Fruit fly (Drosophila melanogaster): Measurements from ENCODE around the gene CG34299.

The CG34299 gene

DNA sequence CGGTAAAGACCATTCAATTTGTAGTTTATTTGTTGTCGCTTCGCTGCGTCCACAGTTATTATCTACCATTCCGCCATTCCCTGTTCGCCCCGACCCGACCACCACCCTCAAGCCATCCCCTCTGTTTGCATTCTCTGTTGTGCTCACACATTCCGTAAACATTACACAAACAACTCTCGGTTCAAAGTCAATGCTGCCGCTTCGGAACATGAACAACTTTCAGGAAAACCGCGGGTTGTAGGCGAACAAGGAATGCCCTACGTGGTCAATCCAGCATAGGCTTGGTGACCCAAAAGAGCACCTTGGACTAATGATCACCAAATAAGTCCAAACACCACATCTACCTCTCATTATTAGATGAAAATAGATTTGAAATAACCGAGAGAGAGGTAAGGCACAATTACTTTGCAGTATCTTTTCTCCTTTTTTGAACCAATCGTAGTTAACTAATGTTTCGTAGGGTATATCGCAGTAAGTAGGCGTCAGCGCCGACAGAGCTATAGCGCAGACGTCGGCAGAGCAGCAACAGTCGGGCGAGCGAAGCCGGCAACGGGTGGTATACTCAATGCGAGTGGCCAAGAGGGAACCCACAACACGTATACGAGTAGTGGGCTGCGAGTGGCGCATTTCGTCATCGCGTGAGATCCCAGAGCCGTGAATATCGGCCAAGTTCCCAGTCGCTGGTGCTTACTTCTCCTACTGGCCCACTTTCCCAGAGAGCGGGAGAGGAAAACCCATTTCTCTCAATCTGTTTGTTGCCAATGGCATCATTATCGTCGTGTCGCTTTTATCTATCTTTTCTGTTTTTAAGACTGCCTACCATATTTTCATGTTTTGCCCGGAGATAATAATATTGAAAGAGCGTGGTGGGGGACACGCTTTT is 46.0 kb upstream of the CG34299 start (continued):
- TF ChIP-seq grau (tag; optimal IDR thresholded peaks at IDR 0.05) (peak; percentile 92), odd (GFP tag; optimal IDR thresholded peaks at IDR 0.05) (peak; percentile 90), cas (GFP tag; IDR thresholded peaks at IDR 0.05) (peak; percentile 70), CG6254 (GFP tag; optimal IDR thresholded peaks at IDR 0.05) (peak; percentile 95), CG17359 (tag; optimal IDR thresholded peaks at IDR 0.05) (peak; percentile 98), Jarid2 (GFP tag; optimal IDR thresholded peaks at IDR 0.05) (peak; percentile 77), z (GFP tag; IDR thresholded peaks at IDR 0.05) (peak; percentile 66; the same call in 1 of the 3 replicates), CG4360 (GFP tag; IDR thresholded peaks at IDR 0.05) (peak; percentile 18; the same call in 1 of the 2 replicates), Vsx1 (GFP tag; optimal IDR thresholded peaks at IDR 0.05) (peak; percentile 91), HHEX (GFP tag; optimal IDR thresholded peaks at IDR 0.05) (peak; percentile 96), sens-2 (GFP tag; IDR thresholded peaks at IDR 0.05) (peak; percentile 94), CG10321 (GFP tag; IDR thresholded peaks at IDR 0.05) (peak; percentile 53; the same call in 1 of the 2 replicates), CG12155 (GFP tag; optimal IDR thresholded peaks at IDR 0.05) (peak; percentile 89), CG14710 (tag; optimal IDR thresholded peaks at IDR 0.05) (peak; percentile 95), twi (tag; optimal IDR thresholded peaks at IDR 0.05) (peak; percentile 68), p53 (GFP tag; optimal IDR thresholded peaks at IDR 0.05) (peak; percentile 95), Deaf1 (tag; optimal IDR thresholded peaks at IDR 0.05) (peak; percentile 83), CG8290 (GFP tag; optimal IDR thresholded peaks at IDR 0.05) (peak; percentile 89), CG8290 (tag; optimal IDR thresholded peaks at IDR 0.05) (peak; percentile 29 to 94), ase (GFP tag; IDR thresholded peaks at IDR 0.05) (peak; percentile 92), pros (GFP tag; optimal IDR thresholded peaks at IDR 0.05) (peak; percentile 7), crol (GFP tag; IDR thresholded peaks at IDR 0.05) (peak; percentile 100), CG10462 (GFP tag; optimal IDR thresholded peaks at IDR 0.05) (peak; percentile 83), al (GFP tag; IDR thresholded peaks at IDR 0.05) (peak; percentile 90), CG14441 (GFP tag; IDR thresholded peaks at IDR 0.05) (peak; percentile 92), CG16779 (GFP tag; IDR thresholded peaks at IDR 0.05) (peak; percentile 90), CG6765 (GFP tag; optimal IDR thresholded peaks at IDR 0.05) (peak; percentile 90), CG3726 (GFP tag; IDR thresholded peaks at IDR 0.05) (peak; percentile 87), CG33213 (GFP tag; optimal IDR thresholded peaks at IDR 0.05) (peak; percentile 97), H2.0 (GFP tag; IDR thresholded peaks at IDR 0.05) (peak; percentile 85), CG11695 (GFP tag; IDR thresholded peaks at IDR 0.05) (peak; percentile 93), nom (GFP tag; optimal IDR thresholded peaks at IDR 0.05) (peak; percentile 26), Doc2 (GFP tag; IDR thresholded peaks at IDR 0.05) (0 out of 2 replicates have a peak, but pooled peaks have one; percentile 54), pho (GFP tag; optimal IDR thresholded peaks at IDR 0.05) (peak; percentile 95), CG13296 (GFP tag; optimal IDR thresholded peaks at IDR 0.05) (peak; percentile 94), CG8089 (GFP tag; optimal IDR thresholded peaks at IDR 0.05) (peak; percentile 86), her (GFP tag; optimal IDR thresholded peaks at IDR 0.05) (peak; percentile 96), CG15073 (GFP tag; optimal IDR thresholded peaks at IDR 0.05) (peak; percentile 44), onecut (GFP tag; IDR thresholded peaks at IDR 0.05) (peak; percentile 91), CG2875 (GFP tag; optimal IDR thresholded peaks at IDR 0.05) (peak; percentile 86), MTF-1 (GFP tag; optimal IDR thresholded peaks at IDR 0.05; ENCODE audit: borderline replicate concordance) (peak; percentile 81), CG2889 (GFP tag; IDR thresholded peaks at IDR 0.05) (peak; percentile 73; the same call in 1 of the 3 replicates), Rfx (GFP tag; IDR thresholded peaks at IDR 0.05) (peak; percentile 95), ash1 (GFP tag; optimal IDR thresholded peaks at IDR 0.05) (peak; percentile 76), CG43689 (GFP tag; IDR thresholded peaks at IDR 0.05) (peak; percentile 92), phol (tag; optimal IDR thresholded peaks at IDR 0.05) (peak; percentile 96), ham (GFP tag; IDR thresholded peaks at IDR 0.05) (peak; percentile 74), tup (GFP tag; optimal IDR thresholded peaks at IDR 0.05) (peak; percentile 95), CG11456 (GFP tag; IDR thresholded peaks at IDR 0.05) (peak; percentile 91)

All from whole organism, embryonic.